Fruit fly (Drosophila melanogaster) whole organism, embryonic: ENCODE measurements around the gene CG7164.

Experiments used
- CG10147 ChIP-seq: fragments of 200-800 bp; sonication (Bioruptor generic); optimal IDR thresholded peaks from 2 replicates; lab custom pipeline; 2019; ENCODE audit warnings: missing biosample characterization, mild to moderate bottlenecking, missing genetic modification characterization, moderate library complexity
- CG10321 ChIP-seq: fragments of 200-800 bp; sonication (Bioruptor generic); IDR thresholded peaks from 2 replicates; pipeline ENCODE4 v1.3.6; 2022; ENCODE audit warnings: missing biosample characterization, missing genetic modification characterization
- CG10366 ChIP-seq: fragments of 200-800 bp; sonication (Bioruptor generic); IDR thresholded peaks from 2 replicates; pipeline ENCODE4 v1.3.6; 2022; ENCODE audit warnings: missing biosample characterization, missing genetic modification characterization
- CG11456 ChIP-seq: fragments of 200-800 bp; sonication (Bioruptor generic); IDR thresholded peaks from 3 replicates; pipeline ENCODE4 v1.3.6; 2022; ENCODE audit warnings: missing biosample characterization, missing genetic modification characterization
- CG11560 ChIP-seq: fragments of 200-800 bp; sonication (Bioruptor generic); IDR thresholded peaks from 3 replicates; pipeline ENCODE4 v1.3.6; 2022; ENCODE audit warnings: missing biosample characterization, missing genetic modification characterization
- CG12391 ChIP-seq: fragments of 200-800 bp; sonication (Bioruptor generic); optimal IDR thresholded peaks from 3 replicates; lab custom pipeline; 2018; ENCODE audit warnings: missing biosample characterization, mild to moderate bottlenecking, missing genetic modification characterization, moderate library complexity
- CG14014 ChIP-seq: fragments of 200-800 bp; sonication (Bioruptor generic); IDR thresholded peaks from 2 replicates; pipeline ENCODE4 v1.3.6; 2022; ENCODE audit warnings: missing biosample characterization, missing genetic modification characterization
- CG14050 ChIP-seq: fragments of 200-800 bp; sonication (Bioruptor generic); IDR thresholded peaks from 3 replicates; pipeline ENCODE4 v1.3.6; 2022; ENCODE audit warnings: missing biosample characterization, missing genetic modification characterization
- CG14441 ChIP-seq: fragments of 200-800 bp; sonication (Bioruptor generic); IDR thresholded peaks from 2 replicates; pipeline ENCODE4 v1.3.6; 2022; ENCODE audit warnings: missing biosample characterization, missing genetic modification characterization
- CG17568 ChIP-seq: fragments of 200-800 bp; sonication (Bioruptor generic); optimal IDR thresholded peaks from 2 replicates; lab custom pipeline; 2018; ENCODE audit warnings: missing biosample characterization, mild to moderate bottlenecking, missing genetic modification characterization, moderate library complexity
- CG18011 ChIP-seq: fragments of 200-800 bp; sonication (Bioruptor generic); optimal IDR thresholded peaks from 2 replicates; lab custom pipeline; 2017; ENCODE audit warnings: missing biosample characterization, missing genetic modification characterization, mild to moderate bottlenecking, moderate library complexity, missing genotype
- CG18599 ChIP-seq: fragments of 200-800 bp; sonication (Bioruptor generic); optimal IDR thresholded peaks from 3 replicates; lab custom pipeline; 2017; ENCODE audit warnings: missing biosample characterization, missing genetic modification characterization, mild to moderate bottlenecking, moderate library complexity, missing genetic modification reagents
- CG2116 ChIP-seq: fragments of 200-800 bp; sonication (Bioruptor generic); optimal IDR thresholded peaks from 3 replicates; lab custom pipeline; 2018; ENCODE audit warnings: missing biosample characterization, mild to moderate bottlenecking, missing genetic modification characterization
- CG2202 ChIP-seq: fragments of 200-800 bp; sonication (Bioruptor generic); optimal IDR thresholded peaks from 2 replicates; lab custom pipeline; 2018; ENCODE audit warnings: missing biosample characterization, mild to moderate bottlenecking, missing genetic modification characterization
- CG6254 ChIP-seq: fragments of 200-800 bp; sonication (Bioruptor generic); optimal IDR thresholded peaks from 3 replicates; lab custom pipeline; 2017; ENCODE audit warnings: mild to moderate bottlenecking, missing biosample characterization, missing genetic modification reagents, missing genetic modification characterization
- CG6689 ChIP-seq: fragments of 200-800 bp; sonication (Bioruptor generic); IDR thresholded peaks from 2 replicates; pipeline ENCODE4 v1.3.6; 2022; ENCODE audit warnings: missing biosample characterization, missing genetic modification characterization
- CG6813 ChIP-seq: fragments of 200-800 bp; sonication (Bioruptor generic); optimal IDR thresholded peaks from 2 replicates; lab custom pipeline; 2017; ENCODE audit warnings: missing biosample characterization, missing genetic modification characterization, mild to moderate bottlenecking, moderate library complexity, missing genetic modification reagents
- CG8290 ChIP-seq, 3 experiments: fragments of 200-800 bp; sonication (Bioruptor generic); optimal IDR thresholded peaks; 2 replicates each; lab custom pipeline; 2016 to 2019; ENCODE audit warnings: missing biosample characterization in 3 of 3, missing genetic modification characterization in 3 of 3, mild to moderate bottlenecking in 2 of 3, moderate library complexity in 1 of 3
- Doc3 ChIP-seq: fragments of 200-800 bp; sonication (Bioruptor generic); IDR thresholded peaks from 3 replicates; pipeline ENCODE4 v1.3.6; 2022; ENCODE audit warnings: missing biosample characterization, missing genetic modification characterization; ENCODE audit not compliant: partially characterized antibody
- E2f1 ChIP-seq: fragments of 200-800 bp; sonication (Bioruptor generic); IDR thresholded peaks from 2 replicates; pipeline ENCODE4 v1.3.6; 2022; ENCODE audit warnings: missing biosample characterization, missing genetic modification characterization
- Gsc ChIP-seq: fragments of 200-800 bp; sonication (Bioruptor generic); IDR thresholded peaks from 2 replicates; pipeline ENCODE4 v1.3.6; 2022; ENCODE audit warnings: missing biosample characterization, missing genetic modification characterization
- Hmx ChIP-seq: fragments of 200-800 bp; sonication (Bioruptor generic); optimal IDR thresholded peaks from 2 replicates; lab custom pipeline; 2016; ENCODE audit warnings: missing biosample characterization, missing genetic modification characterization
- Hr51 ChIP-seq, 2 experiments: fragments of 200-800 bp; sonication (Bioruptor generic); optimal IDR thresholded peaks; 2 replicates in 1 of 2; 3 replicates in 1 of 2; lab custom pipeline; 2016 to 2018; ENCODE audit warnings: missing biosample characterization in 2 of 2, missing genetic modification characterization in 2 of 2, mild to moderate bottlenecking in 1 of 2, moderate library complexity in 1 of 2
- Optix ChIP-seq: fragments of 200-800 bp; sonication (Bioruptor generic); IDR thresholded peaks from 3 replicates; pipeline ENCODE4 v1.3.6; 2022; ENCODE audit warnings: missing biosample characterization, missing genetic modification characterization
- Pdp1 ChIP-seq, 2 experiments: fragments of 200-800 bp; sonication (Bioruptor generic); optimal IDR thresholded peaks; 3 replicates each; lab custom pipeline; 2016; ENCODE audit warnings: missing biosample characterization in 2 of 2, missing genetic modification characterization in 2 of 2, mild to moderate bottlenecking in 1 of 2, moderate library complexity in 1 of 2
- Rfx ChIP-seq: fragments of 200-800 bp; sonication (Bioruptor generic); IDR thresholded peaks from 2 replicates; pipeline ENCODE4 v1.3.6; 2022; ENCODE audit warnings: missing biosample characterization, missing genetic modification characterization
- Sin3A ChIP-seq: fragments of >200 bp; optimal IDR thresholded peaks from 2 replicates; lab custom pipeline; 2018
- Sox102F ChIP-seq: fragments of 200-800 bp; sonication (Bioruptor generic); optimal IDR thresholded peaks from 2 replicates; lab custom pipeline; 2018; ENCODE audit warnings: missing biosample characterization, mild to moderate bottlenecking, missing genetic modification characterization, moderate library complexity
- al ChIP-seq: fragments of 200-800 bp; sonication (Bioruptor generic); IDR thresholded peaks from 2 replicates; pipeline ENCODE4 v1.3.6; 2022; ENCODE audit warnings: missing biosample characterization, missing genetic modification characterization
- amos ChIP-seq: fragments of 200-800 bp; sonication (Bioruptor generic); IDR thresholded peaks from 2 replicates; pipeline ENCODE4 v1.3.6; 2022; ENCODE audit warnings: missing biosample characterization, missing genetic modification characterization; ENCODE audit not compliant: partially characterized antibody
- ase ChIP-seq: fragments of 200-800 bp; sonication (Bioruptor generic); IDR thresholded peaks from 3 replicates; pipeline ENCODE4 v1.3.6; 2022; ENCODE audit warnings: missing biosample characterization, missing genetic modification characterization
- bowl ChIP-seq: fragments of 200-800 bp; sonication (Bioruptor generic); IDR thresholded peaks from 2 replicates; pipeline ENCODE4 v1.3.6; 2022; ENCODE audit warnings: missing biosample characterization, missing genetic modification characterization
- crc ChIP-seq: fragments of 200-800 bp; sonication (Bioruptor generic); optimal IDR thresholded peaks from 2 replicates; lab custom pipeline; 2016; ENCODE audit warnings: missing biosample characterization, missing genetic modification characterization
- cwo ChIP-seq: fragments of 200-800 bp; sonication (Bioruptor generic); optimal IDR thresholded peaks from 3 replicates; lab custom pipeline; 2017; ENCODE audit warnings: missing biosample characterization, missing genetic modification characterization, mild to moderate bottlenecking, moderate library complexity, missing genetic modification reagents
- dan ChIP-seq: fragments of 200-800 bp; sonication (Bioruptor generic); IDR thresholded peaks from 2 replicates; pipeline ENCODE4 v1.3.6; 2022; ENCODE audit warnings: missing biosample characterization, missing genetic modification characterization
- fd96Cb ChIP-seq: fragments of 200-800 bp; sonication (Bioruptor generic); optimal IDR thresholded peaks from 2 replicates; lab custom pipeline; 2018; ENCODE audit warnings: missing biosample characterization, mild to moderate bottlenecking, missing genetic modification characterization, moderate library complexity
- ftz-f1 ChIP-seq: fragments of 200-800 bp; sonication (Bioruptor generic); optimal IDR thresholded peaks from 2 replicates; lab custom pipeline; 2016; ENCODE audit warnings: missing biosample characterization, missing genetic modification characterization
- gce ChIP-seq: fragments of 200-800 bp; sonication (Bioruptor generic); IDR thresholded peaks from 3 replicates; pipeline ENCODE4 v1.3.6; 2022; ENCODE audit warnings: missing biosample characterization, missing genetic modification characterization
- ken ChIP-seq: fragments of 200-800 bp; sonication (Bioruptor generic); IDR thresholded peaks from 3 replicates; pipeline ENCODE4 v1.3.6; 2022; ENCODE audit warnings: missing biosample characterization, missing genetic modification characterization
- nau ChIP-seq: fragments of 200-800 bp; sonication (Bioruptor generic); optimal IDR thresholded peaks from 3 replicates; lab custom pipeline; 2017; ENCODE audit warnings: missing biosample characterization, mild to moderate bottlenecking, missing genetic modification characterization, missing genetic modification reagents
- odd ChIP-seq: fragments of 200-800 bp; sonication (Bioruptor generic); optimal IDR thresholded peaks from 2 replicates; lab custom pipeline; 2017; ENCODE audit warnings: missing biosample characterization, mild to moderate bottlenecking, missing genetic modification characterization
- sim ChIP-seq: fragments of 200-800 bp; sonication (Bioruptor generic); IDR thresholded peaks from 2 replicates; pipeline ENCODE4 v1.3.6; 2022; ENCODE audit warnings: missing biosample characterization, missing genetic modification characterization
- slbo ChIP-seq: fragments of 200-800 bp; sonication (Bioruptor generic); IDR thresholded peaks from 2 replicates; pipeline ENCODE4 v1.3.6; 2022; ENCODE audit warnings: missing biosample characterization, missing genetic modification characterization
- sr ChIP-seq: fragments of 200-800 bp; sonication (Bioruptor generic); IDR thresholded peaks from 3 replicates; pipeline ENCODE4 v1.3.6; 2022; ENCODE audit warnings: missing biosample characterization, missing genetic modification characterization
- twi ChIP-seq: fragments of 200-800 bp; optimal IDR thresholded peaks from 2 replicates; lab custom pipeline; 2019; ENCODE audit warnings: missing biosample characterization, mild to moderate bottlenecking, missing genetic modification characterization, moderate library complexity
- vnd ChIP-seq: fragments of 200-800 bp; sonication (Bioruptor generic); IDR thresholded peaks from 3 replicates; pipeline ENCODE4 v1.3.6; 2022; ENCODE audit warnings: missing biosample characterization, missing genetic modification characterization; ENCODE audit not compliant: partially characterized antibody
- wor ChIP-seq: fragments of 200-800 bp; sonication (Bioruptor generic); IDR thresholded peaks from 2 replicates; pipeline ENCODE4 v1.3.6; 2022; ENCODE audit warnings: missing biosample characterization, missing genetic modification characterization

CG7164 gene

DNA sequence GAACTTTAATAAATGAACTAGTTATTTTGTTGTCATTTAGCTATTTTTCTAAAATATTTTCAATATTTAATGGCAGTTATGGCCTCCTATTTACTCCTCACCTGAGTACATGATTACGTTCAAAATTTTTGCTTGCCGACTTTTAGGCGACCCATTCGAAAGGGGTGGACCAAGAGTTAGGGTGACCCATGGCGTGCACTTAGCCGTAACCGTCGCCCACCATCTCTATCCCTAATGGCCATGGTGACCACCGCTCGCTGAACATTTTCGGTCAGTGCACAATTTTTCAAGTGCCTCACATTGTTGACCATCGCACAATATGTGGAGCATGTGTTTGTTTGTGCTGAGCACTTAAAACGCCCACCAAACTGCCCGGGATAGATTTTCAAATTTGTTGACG is 9.4 kb upstream of the CG7164 start:
- TF ChIP-seq CG11560 (tag; lab: Robert Waterston, UW) (0 out of 3 replicates have a peak, but pooled peaks have one; percentile 8), slbo (GFP tag; lab: Robert Waterston, UW) (peak; percentile 39), Optix (GFP tag; lab: Robert Waterston, UW) (0 out of 3 replicates have a peak, but pooled peaks have one; percentile 12), sr (0 out of 3 replicates have a peak, but pooled peaks have one; percentile 33), CG11456 (GFP tag; lab: Robert Waterston, UW) (0 out of 3 replicates have a peak, but pooled peaks have one; percentile 22), twi (tag; lab: Kevin White, UChicago) (peak; percentile 78), CG17568 (peak; percentile 60), crc (no peak), CG6689 (0 out of 2 replicates have a peak, but pooled peaks have one; percentile 7), ase (GFP tag; lab: Robert Waterston, UW) (peak; percentile 4; the same call in 1 of the 3 replicates), CG18599 (GFP tag; lab: Kevin White, UChicago) (no peak), Rfx (GFP tag; lab: Robert Waterston, UW) (peak; percentile 5; the same call in 1 of the 2 replicates), Sox102F (GFP tag; lab: Kevin White, UChicago) (no peak), Pdp1 (GFP tag; optimal IDR thresholded peaks at IDR 0.05; lab: Kevin White, UChicago) (no peak), bowl (0 out of 2 replicates have a peak, but pooled peaks have one; percentile 36), gce (GFP tag; lab: Robert Waterston, UW) (no peak), CG10147 (GFP tag; lab: Kevin White, UChicago) (no peak)

DNA sequence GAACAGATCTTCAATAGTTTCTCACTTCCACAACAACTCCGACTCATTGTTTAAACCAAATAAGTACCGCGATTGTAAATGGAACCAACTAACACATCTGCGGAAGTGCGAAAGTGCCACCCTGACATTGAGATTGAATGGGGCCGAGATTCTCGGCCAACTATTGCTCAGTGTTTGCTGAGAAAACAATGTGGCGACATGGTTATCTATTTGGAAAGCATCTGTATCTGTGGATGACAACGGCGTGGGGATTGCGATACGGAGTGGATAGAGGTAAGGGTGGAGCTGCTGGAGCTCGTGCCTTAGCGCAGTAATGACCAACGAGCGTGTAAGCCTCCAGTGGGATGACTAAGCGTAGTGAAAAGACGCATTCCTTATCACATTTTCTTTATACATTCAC is 6.0 kb upstream of the CG7164 start:
- TF ChIP-seq CG10321 (GFP tag; lab: Robert Waterston, UW) (no peak), Hr51 (GFP tag; optimal IDR thresholded peaks at IDR 0.05; lab: Kevin White, UChicago) (no peak), CG8290 (GFP tag; optimal IDR thresholded peaks at IDR 0.05; lab: Kevin White, UChicago) (no peak), CG8290 (tag; optimal IDR thresholded peaks at IDR 0.05; lab: Kevin White, UChicago) (no peak), Sin3A (lab: Kevin White, UChicago) (no peak), sim (no peak), CG2116 (GFP tag; lab: Kevin White, UChicago) (no peak)

DNA sequence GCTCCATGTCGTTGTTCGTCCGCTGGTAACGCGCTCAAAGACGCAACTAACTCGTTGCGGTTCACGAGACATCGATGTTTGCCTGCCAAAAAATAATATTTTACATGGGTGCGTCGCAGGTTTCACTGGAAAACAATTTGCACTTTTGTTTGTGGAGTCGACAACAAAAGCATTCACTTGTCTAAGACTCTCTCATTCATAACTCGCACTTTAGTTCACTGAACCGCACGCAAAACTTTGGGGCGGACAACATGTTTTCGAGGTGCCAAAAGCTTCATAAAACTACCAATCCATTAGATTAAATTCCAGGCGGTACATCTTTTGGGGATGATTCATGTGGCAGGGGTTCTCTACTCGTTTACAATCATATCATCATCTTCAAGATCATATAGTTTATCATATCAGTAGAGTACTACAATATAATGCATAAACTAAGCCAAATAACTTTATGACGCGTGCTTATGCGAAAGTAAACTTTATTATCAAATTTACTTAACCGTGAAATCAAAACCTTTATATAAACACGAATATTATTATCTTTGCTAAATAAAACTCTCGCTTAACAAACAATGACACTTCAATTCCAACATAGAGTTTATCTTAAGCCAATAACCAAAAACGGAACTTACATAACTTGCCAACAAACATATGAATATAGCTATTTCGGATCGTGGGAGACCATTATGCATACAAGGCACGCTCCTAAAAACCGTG is 3.1 kb upstream of the CG7164 start, which contains the start of gene CG7179:
CG7179 (minus strand) TSS at position 51 of the 714 bp plus-strand sequence.
- no peak for TF ChIP-seq wor (GFP tag; lab: Robert Waterston, UW)
- TF ChIP-seq E2f1 (GFP tag; lab: Robert Waterston, UW) = no peak
- TF ChIP-seq fd96Cb (tag; lab: Kevin White, UChicago) = no peak
- no peak for TF ChIP-seq nau
- TF ChIP-seq CG14014 (GFP tag; lab: Robert Waterston, UW) = no peak
- TF ChIP-seq CG14441 = no peak
- TF ChIP-seq ken (GFP tag; lab: Robert Waterston, UW) = no peak
- TF ChIP-seq Gsc (GFP tag; lab: Robert Waterston, UW) = no peak
- TF ChIP-seq amos (GFP tag; lab: Robert Waterston, UW) = no peak
- TF ChIP-seq vnd (GFP tag; lab: Robert Waterston, UW) = no peak
- TF ChIP-seq cwo = peak; percentile 3
- no peak for TF ChIP-seq CG12391 (tag; lab: Kevin White, UChicago)
- TF ChIP-seq al (GFP tag; lab: Robert Waterston, UW) = no peak
- no peak for TF ChIP-seq ftz-f1 (GFP tag; lab: Kevin White, UChicago)
- TF ChIP-seq odd (GFP tag; lab: Kevin White, UChicago) = no peak
- TF ChIP-seq CG2202 (tag; lab: Kevin White, UChicago) = no peak
- TF ChIP-seq CG6254 = no peak
- TF ChIP-seq Hmx (GFP tag; lab: Kevin White, UChicago) = no peak
- peak; percentile 21 for TF ChIP-seq CG6813 (GFP tag; lab: Kevin White, UChicago)
- no peak for TF ChIP-seq Doc3
- TF ChIP-seq dan (GFP tag; lab: Robert Waterston, UW) = no peak
- TF ChIP-seq CG18011 (GFP tag; lab: Kevin White, UChicago) = no peak
- TF ChIP-seq CG14050 = no peak
- TF ChIP-seq CG10366 (GFP tag; lab: Robert Waterston, UW) = no peak
